Worm (Caenorhabditis elegans) whole organism, L3 larva: ENCODE results near the gene F14H3.12.

ENCODE experiments used
- jun-1 ChIP-seq: fragments of 150-350 bp; optimal IDR thresholded peaks from 2 replicates; lab custom pipeline; 2014; ENCODE audit warnings: missing biosample characterization, missing genetic modification reagents, missing genetic modification characterization
- nhr-237 ChIP-seq: fragments of 150-350 bp; optimal IDR thresholded peaks from 2 replicates; lab custom pipeline; 2014; ENCODE audit warnings: missing biosample characterization, missing genetic modification characterization
- nhr-28 ChIP-seq: fragments of 150-350 bp; optimal IDR thresholded peaks from 2 replicates; lab custom pipeline; 2014; ENCODE audit warnings: missing biosample characterization, missing genetic modification characterization
- unc-39 ChIP-seq: sonication (generic microtip); optimal IDR thresholded peaks from 4 replicates; lab custom pipeline; 2017; ENCODE audit warnings: missing biosample characterization, missing genetic modification characterization

DNA sequence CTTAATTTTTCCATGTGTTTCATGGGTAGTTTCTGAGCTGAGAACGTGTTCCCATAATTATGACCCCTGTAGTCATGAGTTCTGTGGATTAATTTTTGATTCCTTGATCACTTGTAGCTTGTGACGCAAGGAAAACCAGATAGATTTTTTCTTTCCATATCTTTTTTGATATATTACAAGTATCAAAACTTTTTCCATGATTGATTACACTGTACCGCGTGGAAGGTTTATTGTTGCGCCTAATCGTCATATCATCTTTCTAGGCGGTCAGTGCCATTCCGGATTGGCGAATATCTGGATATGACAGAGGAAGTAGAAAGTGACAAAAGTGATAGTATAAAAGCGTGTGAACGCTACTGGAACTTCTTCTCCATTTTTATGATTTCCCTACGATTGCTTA, 28.6 kb downstream of the F14H3.12 start, which contains the start of gene ZK285.2:
- TF ChIP-seq nhr-28 = no peak
- TF ChIP-seq nhr-237 = no peak
- no peak for TF ChIP-seq jun-1
- no peak for TF ChIP-seq unc-39 (tag; lab: Kevin White, UChicago)
